Worm (Caenorhabditis elegans) whole organism, late embryonic: ENCODE data around the gene str-121.
"Not testable (repeated sequence)": the region's sequence is repeated elsewhere in the genome, so short reads cannot be mapped to it uniquely, and the experiment has no call there.

Source experiments
- C08G9.2 ChIP-seq: sonication (generic microtip); optimal IDR thresholded peaks from 2 replicates; lab custom pipeline; 2016; ENCODE audit warnings: mild to moderate bottlenecking, missing genetic modification characterization, moderate library complexity, missing compliant biosample characterization
- C38D4.7 ChIP-seq: fragments of 200-800 bp; sonication (Bioruptor generic); optimal IDR thresholded peaks from 2 replicates; lab custom pipeline; 2018; ENCODE audit warnings: mild to moderate bottlenecking, missing genetic modification characterization, moderate library complexity, missing compliant biosample characterization
- F13H6.1 ChIP-seq: sonication (generic microtip); optimal IDR thresholded peaks from 2 replicates; lab custom pipeline; 2016; ENCODE audit warnings: missing genetic modification characterization, missing compliant biosample characterization
- ahr-1 ChIP-seq: sonication (generic microtip); optimal IDR thresholded peaks from 2 replicates; lab custom pipeline; 2016; ENCODE audit warnings: missing genetic modification characterization, missing compliant biosample characterization
- ama-1 ChIP-seq: fragments of 150-350 bp; optimal IDR thresholded peaks from 2 replicates; lab custom pipeline; 2014
- ceh-18 ChIP-seq: sonication (generic microtip); optimal IDR thresholded peaks from 2 replicates; lab custom pipeline; 2016; ENCODE audit warnings: missing genetic modification characterization, missing compliant biosample characterization
- ceh-2 ChIP-seq: sonication (generic microtip); optimal IDR thresholded peaks from 2 replicates; lab custom pipeline; 2016; ENCODE audit warnings: missing genotype, missing genetic modification characterization, missing compliant biosample characterization
- ceh-31 ChIP-seq: sonication (generic microtip); optimal IDR thresholded peaks from 2 replicates; lab custom pipeline; 2016; ENCODE audit warnings: missing genetic modification characterization, missing compliant biosample characterization
- ceh-48 ChIP-seq: sonication (generic microtip); optimal IDR thresholded peaks from 2 replicates; lab custom pipeline; 2016; ENCODE audit warnings: missing genetic modification characterization, inconsistent platforms, missing compliant biosample characterization
- ceh-6 ChIP-seq: fragments of 200-800 bp; sonication (Bioruptor generic); optimal IDR thresholded peaks from 2 replicates; lab custom pipeline; 2018; ENCODE audit warnings: mild to moderate bottlenecking, missing genetic modification characterization, missing compliant biosample characterization
- che-1 ChIP-seq: sonication (generic microtip); optimal IDR thresholded peaks from 2 replicates; lab custom pipeline; 2016; ENCODE audit warnings: mild to moderate bottlenecking, missing genetic modification characterization, missing compliant biosample characterization
- dve-1 ChIP-seq: sonication (generic microtip); optimal IDR thresholded peaks from 2 replicates; lab custom pipeline; 2017; ENCODE audit warnings: antibody characterized with exemption, mild to moderate bottlenecking, missing genetic modification characterization, missing compliant biosample characterization
- elt-2 ChIP-seq: sonication (generic microtip); optimal IDR thresholded peaks from 2 replicates; lab custom pipeline; 2016; ENCODE audit warnings: missing genetic modification reagents, missing genetic modification characterization, missing compliant biosample characterization
- eyg-1 ChIP-seq: sonication (generic microtip); optimal IDR thresholded peaks from 2 replicates; lab custom pipeline; 2016; ENCODE audit warnings: missing genotype, missing genetic modification characterization, missing compliant biosample characterization
- fax-1 ChIP-seq: sonication (generic microtip); optimal IDR thresholded peaks from 2 replicates; lab custom pipeline; 2016; ENCODE audit warnings: missing genotype, missing genetic modification characterization, missing compliant biosample characterization
- fkh-10 ChIP-seq: fragments of 150-350 bp; optimal IDR thresholded peaks from 2 replicates; lab custom pipeline; 2014; ENCODE audit warnings: missing biosample characterization, missing genetic modification reagents, missing genetic modification characterization
- fkh-6 ChIP-seq: sonication (generic microtip); optimal IDR thresholded peaks from 2 replicates; lab custom pipeline; 2016; ENCODE audit warnings: missing genetic modification characterization, missing compliant biosample characterization
- gmeb-2 ChIP-seq: sonication (generic microtip); optimal IDR thresholded peaks from 2 replicates; lab custom pipeline; 2016; ENCODE audit warnings: missing genetic modification characterization, inconsistent platforms, missing compliant biosample characterization
- hlh-15 ChIP-seq: sonication (generic microtip); optimal IDR thresholded peaks from 2 replicates; lab custom pipeline; 2016; ENCODE audit warnings: missing genetic modification characterization, missing compliant biosample characterization
- lin-11 ChIP-seq: fragments of 200-800 bp; sonication (Bioruptor generic); optimal IDR thresholded peaks from 2 replicates; lab custom pipeline; 2018; ENCODE audit warnings: mild to moderate bottlenecking, missing genetic modification characterization, missing compliant biosample characterization
- madf-2 ChIP-seq: sonication (generic microtip); optimal IDR thresholded peaks from 2 replicates; lab custom pipeline; 2017; ENCODE audit warnings: missing genetic modification characterization, missing compliant biosample characterization
- mec-3 ChIP-seq: sonication (generic microtip); optimal IDR thresholded peaks from 2 replicates; lab custom pipeline; 2016; ENCODE audit warnings: borderline replicate concordance, missing genetic modification characterization, missing compliant biosample characterization
- nfya-1 ChIP-seq: sonication (generic microtip); optimal IDR thresholded peaks from 2 replicates; lab custom pipeline; 2017; ENCODE audit warnings: missing genetic modification characterization, mild to moderate bottlenecking, missing compliant biosample characterization, antibody characterized with exemption, moderate library complexity
- pax-1 ChIP-seq: fragments of 150-350 bp; optimal IDR thresholded peaks from 2 replicates; lab custom pipeline; 2014; ENCODE audit warnings: missing biosample characterization, missing genetic modification characterization
- pha-4 ChIP-seq: fragments of 150-350 bp; optimal IDR thresholded peaks from 2 replicates; lab custom pipeline; 2018; ENCODE audit warnings: missing biosample characterization, missing genetic modification reagents, missing genetic modification characterization
- pqm-1 ChIP-seq: sonication (generic microtip); optimal IDR thresholded peaks from 2 replicates; lab custom pipeline; 2016; ENCODE audit warnings: missing genetic modification characterization, missing compliant biosample characterization
- rnt-1 ChIP-seq: sonication (generic microtip); optimal IDR thresholded peaks from 2 replicates; lab custom pipeline; 2016; ENCODE audit warnings: missing genetic modification characterization, missing compliant biosample characterization
- syd-9 ChIP-seq: sonication (generic microtip); optimal IDR thresholded peaks from 2 replicates; lab custom pipeline; 2016; ENCODE audit warnings: mild to moderate bottlenecking, missing genetic modification characterization, moderate library complexity, missing compliant biosample characterization
- tbx-2 ChIP-seq: sonication (generic microtip); optimal IDR thresholded peaks from 2 replicates; lab custom pipeline; 2016; ENCODE audit warnings: missing genetic modification characterization, missing compliant biosample characterization
- ztf-16 ChIP-seq: sonication (generic microtip); optimal IDR thresholded peaks from 2 replicates; lab custom pipeline; 2017; ENCODE audit warnings: missing genetic modification characterization, missing compliant biosample characterization

The str-121 gene

ce11 chrV:215697-216096 lies 38.8 kb downstream of the str-121 start:
- TF ChIP-seq C08G9.2 (tag; lab: Kevin White, UChicago) = no peak

- not testable (repeated sequence) for TF ChIP-seq rnt-1; pha-4; madf-2 (tag; lab: Kevin White, UChicago)
These were observed 41.8 kb downstream of the str-121 start, which contains the start of gene DC2.5 for ce11 chrV:212687-213086. DC2.5 (minus strand) TSS chrV:212787.

ce11 chrV:211388-212168 lies 42.9 kb downstream of the str-121 start:
- no peak for TF ChIP-seq dve-1 (tag; lab: Kevin White, UChicago)
- TF ChIP-seq mec-3 (tag; lab: Kevin White, UChicago) = no peak
- no peak for TF ChIP-seq elt-2 (tag; lab: Kevin White, UChicago)
- TF ChIP-seq tbx-2 (tag; lab: Kevin White, UChicago) = no peak
- TF ChIP-seq fkh-10 (GFP tag; lab: Kevin White, UChicago) = no peak
- no peak for TF ChIP-seq ceh-2
- no peak for TF ChIP-seq lin-11 (tag; lab: Kevin White, UChicago)
- no peak for TF ChIP-seq fkh-6 (tag; lab: Kevin White, UChicago)
- no peak for TF ChIP-seq gmeb-2
- no peak for TF ChIP-seq ahr-1 (tag; lab: Kevin White, UChicago)
- TF ChIP-seq ceh-18 (tag; lab: Kevin White, UChicago) = no peak
- TF ChIP-seq eyg-1 (tag; lab: Kevin White, UChicago) = no peak
- no peak for TF ChIP-seq ceh-31
- no peak for TF ChIP-seq syd-9 (tag; lab: Kevin White, UChicago)
- TF ChIP-seq ceh-6 (GFP tag; lab: Kevin White, UChicago) = no peak
- no peak for TF ChIP-seq che-1
- no peak for TF ChIP-seq C38D4.7 (GFP tag; lab: Kevin White, UChicago)
- TF ChIP-seq pqm-1 = no peak

ce11 chrV:206814-207213 lies 47.7 kb downstream of the str-121 start:
- TF ChIP-seq nfya-1 (tag; lab: Kevin White, UChicago) (peak; percentile 86), ama-1 (lab: Kevin White, UChicago) (no peak)
- TF ChIP-seq, all 69 proteins: peak for 1

ce11 chrV:203855-204432 lies 50.5 kb downstream of the str-121 start, which contains the start of gene lec-12:
lec-12 (plus strand) TSS chrV:204382.
- TF ChIP-seq pax-1 (tag; lab: Kevin White, UChicago) = no peak
- no peak for TF ChIP-seq ceh-48 (tag; lab: Kevin White, UChicago)
- TF ChIP-seq fax-1 = no peak
- TF ChIP-seq ztf-16 (tag; lab: Kevin White, UChicago) = no peak
- no peak for TF ChIP-seq ceh-6 (GFP tag; lab: Kevin White, UChicago)
- TF ChIP-seq F13H6.1 (tag; lab: Kevin White, UChicago) = no peak
- no peak for TF ChIP-seq hlh-15 (tag; lab: Kevin White, UChicago)
